Worm (Caenorhabditis elegans) whole organism, late embryonic: ENCODE results near the gene C05E11.3.

ENCODE experiments used
- C08G9.2 ChIP-seq: sonication (generic microtip); optimal IDR thresholded peaks from 2 replicates; lab custom pipeline; 2016; ENCODE audit warnings: mild to moderate bottlenecking, missing genetic modification characterization, moderate library complexity, missing compliant biosample characterization
- K02D7.2 ChIP-seq: sonication (generic microtip); optimal IDR thresholded peaks from 2 replicates; lab custom pipeline; 2017; ENCODE audit warnings: mild to moderate bottlenecking, missing genetic modification characterization, missing compliant biosample characterization
- Y22D7AL.16 ChIP-seq: sonication (generic microtip); optimal IDR thresholded peaks from 2 replicates; lab custom pipeline; 2016; ENCODE audit warnings: missing genetic modification characterization, missing compliant biosample characterization
- ceh-14 ChIP-seq: sonication (generic microtip); optimal IDR thresholded peaks from 2 replicates; lab custom pipeline; 2016; ENCODE audit warnings: missing genotype, missing genetic modification characterization, missing compliant biosample characterization
- ceh-19 ChIP-seq: fragments of 200-800 bp; sonication (Bioruptor generic); optimal IDR thresholded peaks from 2 replicates; lab custom pipeline; 2018; ENCODE audit warnings: mild to moderate bottlenecking, missing genetic modification characterization, missing compliant biosample characterization
- ceh-22 ChIP-seq: sonication (generic microtip); optimal IDR thresholded peaks from 2 replicates; lab custom pipeline; 2017; ENCODE audit warnings: missing biosample characterization, missing genetic modification characterization
- ceh-24 ChIP-seq: sonication (generic microtip); optimal IDR thresholded peaks from 2 replicates; lab custom pipeline; 2016; ENCODE audit warnings: mild to moderate bottlenecking, missing genetic modification characterization, missing compliant biosample characterization
- ceh-31 ChIP-seq: sonication (generic microtip); optimal IDR thresholded peaks from 2 replicates; lab custom pipeline; 2016; ENCODE audit warnings: missing genetic modification characterization, missing compliant biosample characterization
- ceh-34 ChIP-seq: sonication (generic microtip); optimal IDR thresholded peaks from 2 replicates; lab custom pipeline; 2016; ENCODE audit warnings: mild to moderate bottlenecking, missing genetic modification characterization, missing compliant biosample characterization
- ceh-48 ChIP-seq: sonication (generic microtip); optimal IDR thresholded peaks from 2 replicates; lab custom pipeline; 2016; ENCODE audit warnings: missing genetic modification characterization, inconsistent platforms, missing compliant biosample characterization
- ceh-6 ChIP-seq: fragments of 200-800 bp; sonication (Bioruptor generic); optimal IDR thresholded peaks from 2 replicates; lab custom pipeline; 2018; ENCODE audit warnings: mild to moderate bottlenecking, missing genetic modification characterization, missing compliant biosample characterization
- ceh-9 ChIP-seq: sonication (generic microtip); optimal IDR thresholded peaks from 2 replicates; lab custom pipeline; 2016; ENCODE audit warnings: mild to moderate bottlenecking, missing genetic modification characterization, inconsistent platforms, missing compliant biosample characterization
- eyg-1 ChIP-seq: sonication (generic microtip); optimal IDR thresholded peaks from 2 replicates; lab custom pipeline; 2016; ENCODE audit warnings: missing genotype, missing genetic modification characterization, missing compliant biosample characterization
- fkh-6 ChIP-seq: sonication (generic microtip); optimal IDR thresholded peaks from 2 replicates; lab custom pipeline; 2016; ENCODE audit warnings: missing genetic modification characterization, missing compliant biosample characterization
- gmeb-2 ChIP-seq: sonication (generic microtip); optimal IDR thresholded peaks from 2 replicates; lab custom pipeline; 2016; ENCODE audit warnings: missing genetic modification characterization, inconsistent platforms, missing compliant biosample characterization
- hlh-15 ChIP-seq: sonication (generic microtip); optimal IDR thresholded peaks from 2 replicates; lab custom pipeline; 2016; ENCODE audit warnings: missing genetic modification characterization, missing compliant biosample characterization
- hlh-30 ChIP-seq: sonication (generic microtip); optimal IDR thresholded peaks from 2 replicates; lab custom pipeline; 2017; ENCODE audit warnings: antibody characterized with exemption, missing genetic modification characterization, missing compliant biosample characterization; ENCODE audit not compliant: insufficient read depth
- hlh-6 ChIP-seq: sonication (generic microtip); optimal IDR thresholded peaks from 2 replicates; lab custom pipeline; 2016; ENCODE audit warnings: missing genotype, missing genetic modification characterization, missing compliant biosample characterization
- hlh-8 ChIP-seq: sonication (generic microtip); optimal IDR thresholded peaks from 2 replicates; lab custom pipeline; 2016; ENCODE audit warnings: missing genotype, missing genetic modification characterization, missing compliant biosample characterization
- nfya-1 ChIP-seq: sonication (generic microtip); optimal IDR thresholded peaks from 2 replicates; lab custom pipeline; 2017; ENCODE audit warnings: missing genetic modification characterization, mild to moderate bottlenecking, missing compliant biosample characterization, antibody characterized with exemption, moderate library complexity
- npax-4 ChIP-seq: sonication (generic microtip); optimal IDR thresholded peaks from 2 replicates; lab custom pipeline; 2016; ENCODE audit warnings: missing genetic modification characterization, missing compliant biosample characterization
- odd-2 ChIP-seq: sonication (generic microtip); optimal IDR thresholded peaks from 2 replicates; lab custom pipeline; 2017; ENCODE audit warnings: antibody characterized with exemption, mild to moderate bottlenecking, missing genetic modification characterization, missing compliant biosample characterization
- pag-3 ChIP-seq: sonication (generic microtip); optimal IDR thresholded peaks from 2 replicates; lab custom pipeline; 2016; ENCODE audit warnings: missing compliant biosample characterization, missing genetic modification characterization, borderline replicate concordance
- pat-9 ChIP-seq: fragments of 200-800 bp; sonication (Bioruptor generic); optimal IDR thresholded peaks from 2 replicates; lab custom pipeline; 2018; ENCODE audit warnings: mild to moderate bottlenecking, missing genetic modification characterization, moderate library complexity, missing compliant biosample characterization
- pha-2 ChIP-seq: sonication (generic microtip); optimal IDR thresholded peaks from 2 replicates; lab custom pipeline; 2017; ENCODE audit warnings: mild to moderate bottlenecking, missing genetic modification characterization, missing compliant biosample characterization
- pqm-1 ChIP-seq: sonication (generic microtip); optimal IDR thresholded peaks from 2 replicates; lab custom pipeline; 2016; ENCODE audit warnings: missing genetic modification characterization, missing compliant biosample characterization
- rnt-1 ChIP-seq: sonication (generic microtip); optimal IDR thresholded peaks from 2 replicates; lab custom pipeline; 2016; ENCODE audit warnings: missing genetic modification characterization, missing compliant biosample characterization
- syd-9 ChIP-seq: sonication (generic microtip); optimal IDR thresholded peaks from 2 replicates; lab custom pipeline; 2016; ENCODE audit warnings: mild to moderate bottlenecking, missing genetic modification characterization, moderate library complexity, missing compliant biosample characterization
- tbx-2 ChIP-seq: sonication (generic microtip); optimal IDR thresholded peaks from 2 replicates; lab custom pipeline; 2016; ENCODE audit warnings: missing genetic modification characterization, missing compliant biosample characterization
- tbx-7 ChIP-seq: sonication (generic microtip); optimal IDR thresholded peaks from 2 replicates; lab custom pipeline; 2016; ENCODE audit warnings: missing genotype, missing genetic modification characterization, missing compliant biosample characterization
- ttx-3 ChIP-seq: sonication (generic microtip); optimal IDR thresholded peaks from 2 replicates; lab custom pipeline; 2016; ENCODE audit warnings: missing genetic modification reagents, missing genetic modification characterization, missing compliant biosample characterization
- unc-42 ChIP-seq: sonication (generic microtip); optimal IDR thresholded peaks from 2 replicates; lab custom pipeline; 2016; ENCODE audit warnings: missing genotype, missing genetic modification characterization, missing compliant biosample characterization
- unc-55 ChIP-seq: sonication (generic microtip); optimal IDR thresholded peaks from 2 replicates; lab custom pipeline; 2017; ENCODE audit warnings: missing biosample characterization, missing genetic modification reagents, missing genetic modification characterization
- unc-86 ChIP-seq: sonication (generic microtip); optimal IDR thresholded peaks from 2 replicates; lab custom pipeline; 2016; ENCODE audit warnings: missing genetic modification characterization, missing compliant biosample characterization
- zip-5 ChIP-seq: sonication (generic microtip); optimal IDR thresholded peaks from 2 replicates; lab custom pipeline; 2016; ENCODE audit warnings: missing genetic modification characterization, missing compliant biosample characterization
- ztf-16 ChIP-seq: sonication (generic microtip); optimal IDR thresholded peaks from 2 replicates; lab custom pipeline; 2017; ENCODE audit warnings: missing genetic modification characterization, missing compliant biosample characterization

The C05E11.3 gene

ce11 chrX:4532160-4532741 lies 45.8 kb upstream of the C05E11.3 start, which contains the start of gene nhr-35 (continued):
- TF ChIP-seq tbx-7 (tag; lab: Kevin White, UChicago) (no peak), C08G9.2 (tag; lab: Kevin White, UChicago) (no peak), gmeb-2 (no peak), ztf-16 (no peak), hlh-30 (peak; percentile 92), hlh-6 (tag; lab: Kevin White, UChicago) (peak; percentile 2), rnt-1 (tag; lab: Kevin White, UChicago) (peak; percentile 23), nfya-1 (tag; lab: Kevin White, UChicago) (peak; percentile 20), ceh-31 (tag; lab: Kevin White, UChicago) (no peak), Y22D7AL.16 (tag; lab: Kevin White, UChicago) (no peak), ceh-24 (tag; lab: Kevin White, UChicago) (no peak), eyg-1 (tag; lab: Kevin White, UChicago) (no peak)

- TF ChIP-seq pha-2 (tag; lab: Kevin White, UChicago) (no peak), syd-9 (no peak), pat-9 (tag; lab: Kevin White, UChicago) (no peak)
Observed at ce11 chrX:4534112-4534511, 43.9 kb upstream of the C05E11.3 start.

- TF ChIP-seq unc-42 (tag; lab: Kevin White, UChicago) (no peak), hlh-8 (tag; lab: Kevin White, UChicago) (no peak)
Observed at ce11 chrX:4544543-4544942, 33.5 kb upstream of the C05E11.3 start, which contains the start of gene C07A12.2. C07A12.2 (plus strand) TSS chrX:4544843.

- TF ChIP-seq ceh-6 (GFP tag; lab: Kevin White, UChicago) (no peak), Y22D7AL.16 (tag; lab: Kevin White, UChicago) (no peak), hlh-8 (tag; lab: Kevin White, UChicago) (no peak), ceh-9 (tag; lab: Kevin White, UChicago) (no peak), ceh-19 (GFP tag; lab: Kevin White, UChicago) (no peak), pqm-1 (tag; lab: Kevin White, UChicago) (no peak), eyg-1 (tag; lab: Kevin White, UChicago) (no peak), npax-4 (tag; lab: Kevin White, UChicago) (no peak), tbx-2 (tag; lab: Kevin White, UChicago) (no peak), zip-5 (no peak), ztf-16 (no peak), odd-2 (no peak), K02D7.2 (tag; lab: Kevin White, UChicago) (no peak), ceh-22 (tag; lab: Kevin White, UChicago) (no peak), ceh-34 (tag; lab: Kevin White, UChicago) (no peak)
Observed at ce11 chrX:4548929-4549328, 29.1 kb upstream of the C05E11.3 start.

- TF ChIP-seq K02D7.2 (tag; lab: Kevin White, UChicago): no peak
- no peak for TF ChIP-seq unc-86 (tag; lab: Kevin White, UChicago)
- TF ChIP-seq gmeb-2: no peak
- no peak for TF ChIP-seq ceh-48 (tag; lab: Kevin White, UChicago)
- TF ChIP-seq tbx-7 (tag; lab: Kevin White, UChicago): no peak
- TF ChIP-seq ceh-6 (GFP tag; lab: Kevin White, UChicago): no peak
- no peak for TF ChIP-seq pag-3 (tag; lab: Kevin White, UChicago)
- TF ChIP-seq ttx-3 (tag; lab: Kevin White, UChicago): no peak
- TF ChIP-seq odd-2: no peak
- TF ChIP-seq fkh-6: no peak
- no peak for TF ChIP-seq tbx-2 (tag; lab: Kevin White, UChicago)
- no peak for TF ChIP-seq zip-5
- TF ChIP-seq unc-55 (GFP tag; lab: Kevin White, UChicago): no peak
- TF ChIP-seq hlh-15 (tag; lab: Kevin White, UChicago): no peak
- no peak for TF ChIP-seq ceh-31 (tag; lab: Kevin White, UChicago)
- no peak for TF ChIP-seq ceh-14 (tag; lab: Kevin White, UChicago)
- TF ChIP-seq pqm-1 (tag; lab: Kevin White, UChicago): no peak
Observed at ce11 chrX:4549853-4550596, 28.0 kb upstream of the C05E11.3 start, which contains the start of gene C07A12.18. C07A12.18 (minus strand) TSS chrX:4549903.
